Fruit fly (Drosophila melanogaster) Kc167 (cell line): ENCODE data around the gene CG42486.

Experiments used
- Myc ChIP-seq: fragments of >200 bp; optimal IDR thresholded peaks from 2 replicates; lab custom pipeline; 2017; ENCODE audit warnings: missing external identifiers
- psq ChIP-seq: fragments of >200 bp; optimal IDR thresholded peaks from 2 replicates; lab custom pipeline; 2017; ENCODE audit warnings: missing external identifiers
- ttk ChIP-seq: sonication (Bioruptor generic); optimal IDR thresholded peaks from 2 replicates; lab custom pipeline; 2017; ENCODE audit warnings: missing external identifiers

DNA sequence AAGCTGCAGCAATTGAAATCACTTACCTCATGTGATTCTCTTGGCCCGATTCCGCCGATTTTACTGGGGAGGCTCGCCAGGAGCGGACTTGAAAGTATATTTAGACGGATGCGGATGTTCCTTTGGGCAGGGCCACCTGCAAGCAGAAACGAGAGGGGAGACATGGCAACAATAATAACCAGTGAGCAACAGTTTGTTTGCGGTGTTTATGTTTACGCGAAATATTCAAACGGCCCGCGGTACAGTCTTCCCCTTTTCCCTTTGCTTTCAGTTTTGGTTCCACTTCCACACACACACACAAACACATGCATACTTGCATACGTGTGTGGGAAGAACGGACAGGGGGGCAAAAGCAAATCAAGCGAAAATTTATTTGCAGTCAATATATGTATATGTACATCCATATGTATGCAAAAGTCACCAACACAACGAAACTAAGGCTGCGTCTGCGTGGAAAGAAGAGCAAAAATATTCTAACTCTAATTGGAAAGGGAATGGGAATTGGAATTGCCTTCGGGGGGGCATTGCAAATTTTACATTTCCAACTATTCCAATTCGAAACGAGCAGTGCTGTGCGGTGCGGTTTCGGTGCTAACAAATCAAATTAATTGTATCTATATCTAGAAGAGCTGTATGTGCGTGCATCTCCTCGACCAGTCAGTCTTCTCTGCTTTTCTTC is 36.8 kb upstream of the CG42486 start:
- TF ChIP-seq psq (lab: Kevin White, UChicago) (peak; percentile 81), Myc (lab: Kevin White, UChicago) (no peak), ttk (lab: Kevin White, UChicago) (no peak)
